Worm (Caenorhabditis elegans): ENCODE data around the gene B0244.7.

DNA sequence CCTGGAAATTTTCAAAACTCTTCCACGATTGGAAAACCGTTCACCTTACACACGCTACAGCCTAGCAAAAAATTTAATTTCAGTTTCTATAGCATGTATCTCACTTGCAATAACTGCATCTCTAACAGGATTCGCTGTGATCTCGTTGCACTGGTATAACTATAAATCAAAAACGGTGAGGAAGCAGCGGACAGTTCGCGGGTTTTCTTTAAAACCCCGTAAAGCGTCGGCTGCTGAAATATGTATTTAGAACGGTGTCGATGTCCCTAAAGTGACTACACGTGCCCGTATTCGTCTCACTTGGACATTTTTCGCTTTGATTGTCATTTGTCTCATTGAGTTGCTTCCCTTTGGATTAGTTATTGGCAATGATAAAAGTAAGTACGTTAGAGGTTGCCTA, 3.0 kb downstream of the B0244.7 start:
- TF ChIP-seq nhr-77 (tag; optimal IDR thresholded peaks at IDR 0.05) (no peak), ztf-11 (tag; optimal IDR thresholded peaks at IDR 0.05) (no peak), nhr-11 (tag; optimal IDR thresholded peaks at IDR 0.05) (no peak)

Measured in whole organism, L3 larva.